Worm (Caenorhabditis elegans) whole organism, midembryonic: ENCODE results near the gene K09G1.2.
"Not testable (repeated sequence)": the region's sequence is repeated elsewhere in the genome, so short reads cannot be mapped to it uniquely, and the experiment has no call there.

Experiments used
- T22C8.4 ChIP-seq: fragments of 200-800 bp; sonication (Bioruptor generic); IDR thresholded peaks from 2 replicates; pipeline ENCODE4 v1.3.6; 2022; ENCODE audit warnings: missing genetic modification characterization, missing compliant biosample characterization
- cog-1 ChIP-seq: sonication (generic microtip); optimal IDR thresholded peaks from 2 replicates; lab custom pipeline; 2016; ENCODE audit warnings: missing genetic modification characterization, missing compliant biosample characterization
- klf-2 ChIP-seq: fragments of 200-800 bp; sonication (Bioruptor generic); conservative IDR thresholded peaks from 2 replicates; pipeline ENCODE4 v1.3.6; 2022; ENCODE audit warnings: missing genetic modification reagents, missing genetic modification characterization, missing compliant biosample characterization
- tab-1 ChIP-seq: fragments of 200-800 bp; sonication (Bioruptor generic); IDR thresholded peaks from 2 replicates; pipeline ENCODE4 v1.3.6; 2022; ENCODE audit warnings: missing genetic modification characterization, missing compliant biosample characterization

DNA sequence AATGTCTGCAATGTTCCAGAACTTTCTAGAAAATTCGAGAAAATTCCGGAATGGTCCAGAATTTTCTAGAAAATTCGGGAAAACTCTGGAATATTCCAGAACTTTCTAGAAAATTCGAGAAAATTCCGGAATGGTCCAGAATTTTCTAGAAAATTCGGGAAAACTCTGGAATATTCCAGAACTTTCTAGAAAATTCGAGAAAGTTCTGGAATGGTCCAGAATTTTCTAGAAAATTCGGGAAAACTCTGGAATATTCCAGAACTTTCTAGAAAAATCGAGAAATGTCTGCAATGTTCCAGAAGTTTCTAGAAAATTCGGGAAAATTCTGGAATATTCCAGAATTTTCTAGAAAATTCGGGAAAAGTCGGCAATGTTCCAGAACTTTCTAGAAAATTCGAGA lies 13.1 kb downstream of the K09G1.2 start:
- not testable (repeated sequence) for TF ChIP-seq T22C8.4; cog-1 (tag; lab: Kevin White, UChicago); klf-2 (GFP tag; lab: Robert Waterston, UW); tab-1
